Worm (Caenorhabditis elegans) whole organism, L4 larva: ENCODE measurements around the gene F59B2.3.
"Not testable (repeated sequence)": the region's sequence is repeated elsewhere in the genome, so short reads cannot be mapped to it uniquely, and the experiment has no call there.

Experiments used
- F10B5.3 ChIP-seq: sonication (generic microtip); optimal IDR thresholded peaks from 2 replicates; lab custom pipeline; 2016; ENCODE audit warnings: mild to moderate bottlenecking, missing genetic modification characterization, missing compliant biosample characterization
- F26F4.8 ChIP-seq: fragments of 200-800 bp; sonication (Bioruptor generic); conservative IDR thresholded peaks from 2 replicates; pipeline ENCODE4 v1.3.6; 2022; ENCODE audit warnings: missing genetic modification characterization, missing compliant biosample characterization
- F44E2.7 ChIP-seq: fragments of 200-800 bp; sonication (Bioruptor generic); IDR thresholded peaks from 2 replicates; pipeline ENCODE4 v2.1.2; 2022; ENCODE audit warnings: missing genetic modification characterization, missing compliant biosample characterization
- F49E8.2 ChIP-seq: sonication (generic microtip); optimal IDR thresholded peaks from 2 replicates; lab custom pipeline; 2016; ENCODE audit warnings: missing compliant biosample characterization, mild to moderate bottlenecking, missing genetic modification characterization, borderline replicate concordance
- aha-1 ChIP-seq: fragments of 150-350 bp; peaks from one replicate; lab custom pipeline; 2014; ENCODE audit warnings: missing biosample characterization, missing genetic modification characterization
- aly-2 ChIP-seq: sonication (generic microtip); optimal IDR thresholded peaks from 2 replicates; lab custom pipeline; 2018; ENCODE audit warnings: missing biosample characterization, missing genetic modification characterization
- ceh-20 ChIP-seq: fragments of 200-800 bp; sonication (Bioruptor generic); IDR thresholded peaks from 2 replicates; pipeline ENCODE4 v1.3.6; 2022; ENCODE audit warnings: missing genetic modification reagents, missing genetic modification characterization, missing compliant biosample characterization
- ceh-44 ChIP-seq: fragments of 200-800 bp; sonication (Bioruptor generic); IDR thresholded peaks from 2 replicates; pipeline ENCODE4 v1.3.6; 2022; ENCODE audit warnings: missing genetic modification reagents, missing genetic modification characterization, missing compliant biosample characterization
- ceh-62 ChIP-seq: sonication (generic microtip); optimal IDR thresholded peaks from 2 replicates; lab custom pipeline; 2017; ENCODE audit warnings: missing biosample characterization, missing genetic modification characterization
- daf-19 ChIP-seq: fragments of 200-800 bp; sonication (Bioruptor generic); conservative IDR thresholded peaks from 2 replicates; pipeline ENCODE4 v1.3.6; 2022; ENCODE audit warnings: missing genetic modification characterization, missing compliant biosample characterization
- dmd-9 ChIP-seq: fragments of 200-800 bp; sonication (Bioruptor generic); IDR thresholded peaks from 2 replicates; pipeline ENCODE4 v1.3.6; 2022; ENCODE audit warnings: missing genetic modification reagents, missing genetic modification characterization, missing compliant biosample characterization
- dpl-1 ChIP-seq: fragments of 150-350 bp; optimal IDR thresholded peaks from 2 replicates; lab custom pipeline; 2014; ENCODE audit warnings: missing biosample characterization, missing genetic modification reagents, missing genetic modification characterization
- dve-1 ChIP-seq: sonication (generic microtip); optimal IDR thresholded peaks from 2 replicates; lab custom pipeline; 2017; ENCODE audit warnings: antibody characterized with exemption, mild to moderate bottlenecking, missing genetic modification characterization, missing compliant biosample characterization; ENCODE audit not compliant: insufficient read depth
- egl-27 ChIP-seq: sonication (generic microtip); optimal IDR thresholded peaks from 3 replicates; lab custom pipeline; 2017; ENCODE audit warnings: missing biosample characterization, missing genetic modification reagents, missing genetic modification characterization
- egl-43 ChIP-seq: fragments of 200-800 bp; sonication (Bioruptor generic); IDR thresholded peaks from 2 replicates; pipeline ENCODE4 v1.3.6; 2022; ENCODE audit warnings: missing genetic modification reagents, missing genetic modification characterization, missing compliant biosample characterization
- fos-1 ChIP-seq: fragments of 150-350 bp; optimal IDR thresholded peaks from 2 replicates; lab custom pipeline; 2014; ENCODE audit warnings: missing biosample characterization, missing genetic modification characterization
- hlh-30 ChIP-seq: sonication (generic microtip); optimal IDR thresholded peaks from 2 replicates; lab custom pipeline; 2017; ENCODE audit warnings: antibody characterized with exemption, mild to moderate bottlenecking, missing genetic modification characterization, missing compliant biosample characterization; ENCODE audit not compliant: insufficient read depth
- lim-7 ChIP-seq: fragments of 200-800 bp; sonication (Bioruptor generic); IDR thresholded peaks from 2 replicates; pipeline ENCODE4 v1.3.6; 2022; ENCODE audit warnings: missing genetic modification characterization, missing compliant biosample characterization
- lin-1 ChIP-seq: fragments of 200-800 bp; sonication (Bioruptor generic); IDR thresholded peaks from 2 replicates; pipeline ENCODE4 v1.3.6; 2022; ENCODE audit warnings: missing genetic modification reagents, missing genetic modification characterization, missing compliant biosample characterization
- lin-13 ChIP-seq: fragments of 150-350 bp; optimal IDR thresholded peaks from 2 replicates; lab custom pipeline; 2014; ENCODE audit warnings: missing biosample characterization, missing genetic modification reagents, missing genetic modification characterization
- lin-29 ChIP-seq: fragments of 200-800 bp; sonication (Bioruptor generic); IDR thresholded peaks from 2 replicates; pipeline ENCODE4 v1.3.6; 2022; ENCODE audit warnings: missing genetic modification reagents, missing genetic modification characterization, missing compliant biosample characterization
- lin-38 ChIP-seq: fragments of 200-800 bp; sonication (Bioruptor generic); IDR thresholded peaks from 2 replicates; pipeline ENCODE4 v1.3.6; 2022; ENCODE audit warnings: missing genetic modification reagents, missing genetic modification characterization, missing compliant biosample characterization
- madf-9 ChIP-seq: fragments of 200-800 bp; sonication (Bioruptor generic); conservative IDR thresholded peaks from 2 replicates; pipeline ENCODE4 v1.3.6; 2022; ENCODE audit warnings: missing genetic modification reagents, missing genetic modification characterization, missing compliant biosample characterization
- mes-2 ChIP-seq: sonication (generic microtip); optimal IDR thresholded peaks from 2 replicates; lab custom pipeline; 2016; ENCODE audit warnings: missing genotype, mild to moderate bottlenecking, missing genetic modification characterization, missing compliant biosample characterization; ENCODE audit not compliant: poor library complexity, severe bottlenecking
- mxl-2 ChIP-seq: fragments of 200-800 bp; sonication (Bioruptor generic); conservative IDR thresholded peaks from 2 replicates; pipeline ENCODE4 v1.3.6; 2022; ENCODE audit warnings: missing genetic modification reagents, missing genetic modification characterization, missing compliant biosample characterization
- nhr-102 ChIP-seq: sonication (generic microtip); optimal IDR thresholded peaks from 2 replicates; lab custom pipeline; 2016; ENCODE audit warnings: mild to moderate bottlenecking, missing genetic modification characterization, moderate library complexity, missing compliant biosample characterization
- nhr-11 ChIP-seq: fragments of 150-350 bp; optimal IDR thresholded peaks from 2 replicates; lab custom pipeline; 2014; ENCODE audit warnings: missing biosample characterization, missing genetic modification characterization
- nhr-6 ChIP-seq: fragments of 150-350 bp; optimal IDR thresholded peaks from 2 replicates; lab custom pipeline; 2014; ENCODE audit warnings: missing biosample characterization, missing genetic modification characterization
- nhr-76 ChIP-seq: fragments of 150-350 bp; optimal IDR thresholded peaks from 2 replicates; lab custom pipeline; 2014; ENCODE audit warnings: missing biosample characterization, missing genetic modification characterization
- pqm-1 ChIP-seq: sonication (generic microtip); optimal IDR thresholded peaks from 2 replicates; lab custom pipeline; 2017; ENCODE audit warnings: missing biosample characterization, missing genetic modification characterization
- set-16 ChIP-seq: fragments of 200-800 bp; sonication (Bioruptor generic); IDR thresholded peaks from 2 replicates; pipeline ENCODE4 v1.3.6; 2022; ENCODE audit warnings: missing genetic modification reagents, missing genetic modification characterization, missing compliant biosample characterization
- spr-1 ChIP-seq: sonication (generic microtip); optimal IDR thresholded peaks from 2 replicates; lab custom pipeline; 2016; ENCODE audit warnings: mild to moderate bottlenecking, missing genetic modification characterization, missing compliant biosample characterization
- unc-130 ChIP-seq: sonication (generic microtip); optimal IDR thresholded peaks from 2 replicates; lab custom pipeline; 2016; ENCODE audit warnings: missing genetic modification reagents, missing genetic modification characterization, missing compliant biosample characterization
- unc-39 ChIP-seq: sonication (generic microtip); optimal IDR thresholded peaks from 2 replicates; lab custom pipeline; 2017; ENCODE audit warnings: missing biosample characterization, missing genetic modification characterization
- vab-7 ChIP-seq: fragments of 200-800 bp; sonication (Bioruptor generic); IDR thresholded peaks from 2 replicates; pipeline ENCODE4 v1.3.6; 2022; ENCODE audit warnings: missing genetic modification reagents, missing genetic modification characterization, missing compliant biosample characterization
- zip-11 ChIP-seq: fragments of 200-800 bp; sonication (Bioruptor generic); IDR thresholded peaks from 2 replicates; pipeline ENCODE4 v1.3.6; 2022; ENCODE audit warnings: missing genetic modification characterization, missing compliant biosample characterization
- ztf-7 ChIP-seq: fragments of 150-350 bp; optimal IDR thresholded peaks from 2 replicates; lab custom pipeline; 2014; ENCODE audit warnings: missing biosample characterization, missing genetic modification characterization

The F59B2.3 gene

ce11 chrIII:9005905-9006372 lies 6.4 kb upstream of the F59B2.3 start, which contains the start of gene rab-6.1:
TSS of gene rab-6.1 (minus strand) at chrIII:9005955.
- not testable (repeated sequence) for TF ChIP-seq lim-7; pqm-1 (tag; lab: Kevin White, UChicago); aha-1 (tag; lab: Kevin White, UChicago)

- TF ChIP-seq aly-2 (no peak), aha-1 (tag; lab: Kevin White, UChicago) (peak; percentile 1), F26F4.8 (GFP tag; lab: Robert Waterston, UW) (no peak)
These were observed 5.1 kb upstream of the F59B2.3 start for ce11 chrIII:9004658-9005057.

ce11 chrIII:9002545-9002944 lies 3.0 kb upstream of the F59B2.3 start, which contains the start of the genes F59B2.15 and zif-1:
TSS of gene F59B2.15 (minus strand) at chrIII:9002645.
TSS of gene zif-1 (plus strand) at chrIII:9002779.
- TF ChIP-seq vab-7 (no peak), F49E8.2 (tag; lab: Kevin White, UChicago) (no peak), madf-9 (GFP tag; lab: Robert Waterston, UW) (no peak), egl-43 (no peak), dpl-1 (GFP tag; lab: Kevin White, UChicago) (no peak), ceh-44 (GFP tag; lab: Robert Waterston, UW) (no peak), ceh-20 (GFP tag; lab: Robert Waterston, UW) (no peak), lim-7 (no peak), nhr-102 (tag; lab: Kevin White, UChicago) (no peak), spr-1 (tag; lab: Kevin White, UChicago) (no peak), unc-39 (tag; lab: Kevin White, UChicago) (no peak)
- TF ChIP-seq, all 104 proteins: peak for 0

DNA sequence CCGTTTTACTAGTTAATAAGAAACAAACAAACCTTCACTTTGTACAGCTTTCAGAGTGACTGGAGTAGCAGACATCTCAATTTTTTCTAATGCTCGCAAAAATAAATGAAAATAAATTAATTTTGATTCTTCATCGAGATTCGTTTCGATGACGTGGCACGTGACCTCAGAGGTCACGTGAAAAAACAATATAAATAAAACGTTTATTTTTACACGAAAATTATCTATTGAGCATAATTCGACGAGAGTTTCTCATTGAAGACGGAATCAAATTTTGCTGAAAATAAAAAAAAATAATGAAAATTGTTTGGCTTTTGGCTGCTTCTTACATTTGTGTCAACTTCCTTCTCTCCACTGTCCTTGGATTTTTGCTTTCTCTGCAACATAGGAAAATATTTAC lies 2.3 kb upstream of the F59B2.3 start, which contains the start of gene rpn-6.2:
Gene rpn-6.2, minus strand, starts transcription at position 101 of the 400 bp plus-strand sequence.
- TF ChIP-seq dve-1 (tag; lab: Kevin White, UChicago) (no peak), aha-1 (tag; lab: Kevin White, UChicago) (no peak), daf-19 (no peak), ztf-7 (tag; lab: Kevin White, UChicago) (no peak), mxl-2 (GFP tag; lab: Robert Waterston, UW) (no peak), lin-29 (GFP tag; lab: Robert Waterston, UW) (no peak), zip-11 (GFP tag; lab: Robert Waterston, UW) (no peak), nhr-11 (tag; lab: Kevin White, UChicago) (no peak), set-16 (no peak), F10B5.3 (tag; lab: Kevin White, UChicago) (no peak), egl-27 (no peak), unc-130 (GFP tag; lab: Kevin White, UChicago) (no peak)

DNA sequence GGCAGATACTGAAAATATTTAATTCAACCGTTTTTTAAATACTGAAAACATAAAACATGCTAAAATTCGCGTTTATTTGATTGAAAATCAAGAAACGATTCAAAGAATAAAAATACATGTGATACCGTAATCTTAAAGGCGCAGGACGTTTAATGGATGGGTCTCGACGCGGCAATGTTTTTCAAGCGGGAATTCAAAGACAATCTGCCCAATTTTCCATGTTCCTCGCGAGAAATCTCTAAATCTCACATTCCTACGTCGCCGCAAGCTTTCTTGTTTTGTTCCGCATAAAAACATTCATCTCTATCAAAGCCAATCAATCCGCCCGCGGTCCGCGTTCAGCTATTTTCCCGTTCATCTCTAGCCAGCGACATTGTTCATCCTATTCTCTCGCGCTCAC lies 1.9 kb upstream of the F59B2.3 start:
- TF ChIP-seq aha-1 (tag; lab: Kevin White, UChicago) = peak; percentile 51
- no peak for TF ChIP-seq nhr-76 (tag; lab: Kevin White, UChicago)
- TF ChIP-seq daf-19 = no peak
- TF ChIP-seq dmd-9 (GFP tag; lab: Robert Waterston, UW) = no peak
- no peak for TF ChIP-seq egl-43
- 0 out of 2 replicates have a peak, but pooled peaks have one; percentile 13 for TF ChIP-seq lin-38 (GFP tag; lab: Robert Waterston, UW)
- TF ChIP-seq ceh-44 (GFP tag; lab: Robert Waterston, UW) = no peak
- TF ChIP-seq nhr-6 = no peak
- no peak for TF ChIP-seq fos-1 (tag; lab: Kevin White, UChicago)
- TF ChIP-seq vab-7 = no peak
- TF ChIP-seq F44E2.7 (GFP tag; lab: Robert Waterston, UW) = no peak
- TF ChIP-seq hlh-30 (tag; lab: Kevin White, UChicago) = no peak
- TF ChIP-seq mes-2 = no peak
- TF ChIP-seq ceh-62 (tag; lab: Kevin White, UChicago) = no peak
- TF ChIP-seq lin-1 (GFP tag; lab: Robert Waterston, UW) = no peak
- TF ChIP-seq lin-13 (GFP tag; lab: Kevin White, UChicago) = no peak
